Fruit fly (Drosophila melanogaster) whole organism, embryonic: Measurements from ENCODE around the gene Idh3g.

Source experiments
- ATbp ChIP-seq: fragments of 200-800 bp; sonication (Bioruptor generic); optimal IDR thresholded peaks from 2 replicates; lab custom pipeline; 2017; ENCODE audit warnings: missing biosample characterization, mild to moderate bottlenecking, missing genetic modification characterization, missing genetic modification reagents
- Abd-B ChIP-seq: fragments of 200-800 bp; sonication (Bioruptor generic); optimal IDR thresholded peaks from 2 replicates; lab custom pipeline; 2018; ENCODE audit warnings: missing biosample characterization, mild to moderate bottlenecking, missing genetic modification characterization, moderate library complexity
- Bteb2 ChIP-seq: fragments of 200-800 bp; sonication (Bioruptor generic); optimal IDR thresholded peaks from 2 replicates; lab custom pipeline; 2016; ENCODE audit warnings: missing biosample characterization, missing genetic modification characterization
- CG7271 ChIP-seq: fragments of 200-800 bp; sonication (Bioruptor generic); optimal IDR thresholded peaks from 2 replicates; lab custom pipeline; 2018; ENCODE audit warnings: missing biosample characterization, mild to moderate bottlenecking, missing genetic modification characterization, moderate library complexity
- CHES-1-like ChIP-seq: fragments of 200-800 bp; sonication (Bioruptor generic); optimal IDR thresholded peaks from 2 replicates; lab custom pipeline; 2016; ENCODE audit warnings: missing biosample characterization, missing genetic modification characterization
- Doc2 ChIP-seq: fragments of 200-800 bp; sonication (Bioruptor generic); IDR thresholded peaks from 2 replicates; pipeline ENCODE4 v1.3.6; 2022; ENCODE audit warnings: missing biosample characterization, missing genetic modification characterization
- ac ChIP-seq: fragments of 200-800 bp; sonication (Bioruptor generic); optimal IDR thresholded peaks from 3 replicates; lab custom pipeline; 2017; ENCODE audit warnings: missing biosample characterization, mild to moderate bottlenecking, missing genetic modification characterization
- cwo ChIP-seq: fragments of 200-800 bp; sonication (Bioruptor generic); optimal IDR thresholded peaks from 3 replicates; lab custom pipeline; 2017; ENCODE audit warnings: missing biosample characterization, missing genetic modification characterization, mild to moderate bottlenecking, moderate library complexity, missing genetic modification reagents
- emc ChIP-seq: fragments of 200-800 bp; sonication (Bioruptor generic); optimal IDR thresholded peaks from 2 replicates; lab custom pipeline; 2016; ENCODE audit warnings: missing biosample characterization, missing genetic modification characterization

DNA sequence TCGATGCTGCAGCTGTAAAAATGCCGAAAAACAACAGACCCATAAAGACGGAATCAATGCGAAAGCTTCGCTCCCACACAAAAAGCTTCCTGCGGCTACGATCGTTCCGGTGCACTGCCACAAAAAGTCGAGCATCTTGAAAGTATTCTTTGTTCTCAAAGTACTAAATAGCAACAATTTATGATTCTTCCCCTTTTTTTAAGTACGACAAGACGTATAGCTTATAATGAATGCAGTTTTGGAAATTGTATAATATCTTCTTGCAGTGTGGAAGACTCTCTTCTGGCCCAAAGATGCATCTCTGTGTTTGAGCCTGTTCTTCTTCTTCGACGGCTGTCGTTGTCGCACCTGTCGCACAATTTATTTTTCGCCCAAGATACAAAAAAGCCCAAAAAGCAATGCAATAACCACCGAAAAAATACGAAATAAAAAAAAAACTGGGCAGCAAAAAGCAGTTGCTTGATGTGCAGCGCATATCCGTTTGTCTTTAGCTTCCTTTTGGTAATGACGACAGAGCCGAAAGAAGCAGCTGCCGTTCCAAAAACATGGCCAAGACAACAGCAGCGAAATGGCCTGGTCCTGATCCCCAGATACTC, 46.7 kb upstream of the Idh3g start:
- no peak for TF ChIP-seq Bteb2 (GFP tag; lab: Kevin White, UChicago)
- no peak for TF ChIP-seq CG7271 (tag; lab: Kevin White, UChicago)
- no peak for TF ChIP-seq ac (GFP tag; lab: Kevin White, UChicago)
- no peak for TF ChIP-seq Doc2 (GFP tag; lab: Robert Waterston, UW)
- TF ChIP-seq CHES-1-like (GFP tag; lab: Kevin White, UChicago), result no peak
- no peak for TF ChIP-seq ATbp (GFP tag; lab: Kevin White, UChicago)
- TF ChIP-seq cwo (GFP tag; lab: Kevin White, UChicago), result no peak
- TF ChIP-seq Abd-B (GFP tag; lab: Kevin White, UChicago), result no peak
- no peak for TF ChIP-seq emc (GFP tag; lab: Kevin White, UChicago)
